Fruit fly (Drosophila melanogaster) whole organism, embryonic: ENCODE results near the gene CG4702.
A peak's percentile ranks its signal among the peaks of the same experiment; 100 is the strongest.

Experiments
- CG10147 ChIP-seq: fragments of 200-800 bp; sonication (Bioruptor generic); optimal IDR thresholded peaks from 2 replicates; lab custom pipeline; 2019; ENCODE audit warnings: missing biosample characterization, mild to moderate bottlenecking, missing genetic modification characterization, moderate library complexity
- CG10209 ChIP-seq: fragments of 200-800 bp; sonication (Bioruptor generic); optimal IDR thresholded peaks from 3 replicates; lab custom pipeline; 2017; ENCODE audit warnings: missing biosample characterization, mild to moderate bottlenecking, missing genetic modification characterization, missing genetic modification reagents
- CG10543 ChIP-seq: fragments of 200-800 bp; sonication (Bioruptor generic); optimal IDR thresholded peaks from 3 replicates; lab custom pipeline; 2017; ENCODE audit warnings: missing biosample characterization, mild to moderate bottlenecking, missing genetic modification characterization, moderate library complexity
- CG12219 ChIP-seq: fragments of 200-800 bp; sonication (Bioruptor generic); optimal IDR thresholded peaks from 3 replicates; lab custom pipeline; 2018; ENCODE audit warnings: missing biosample characterization, mild to moderate bottlenecking, missing genetic modification characterization
- CG15011 ChIP-seq: fragments of 200-800 bp; sonication (Bioruptor generic); optimal IDR thresholded peaks from 3 replicates; lab custom pipeline; 2018; ENCODE audit warnings: missing biosample characterization, mild to moderate bottlenecking, missing genetic modification characterization
- CG16863 ChIP-seq: fragments of 200-800 bp; sonication (Bioruptor generic); optimal IDR thresholded peaks from 3 replicates; lab custom pipeline; 2016; ENCODE audit warnings: missing biosample characterization, missing genetic modification characterization
- CG17361 ChIP-seq: fragments of 200-800 bp; sonication (Bioruptor generic); IDR thresholded peaks from 3 replicates; pipeline ENCODE4 v1.3.6; 2022; ENCODE audit warnings: missing biosample characterization, missing genetic modification characterization
- CG17612 ChIP-seq: fragments of 200-800 bp; sonication (Bioruptor generic); IDR thresholded peaks from 2 replicates; pipeline ENCODE4 v1.3.6; 2022; ENCODE audit warnings: missing biosample characterization, missing genetic modification characterization
- CG18262 ChIP-seq: fragments of 200-800 bp; optimal IDR thresholded peaks from 3 replicates; lab custom pipeline; 2019; ENCODE audit warnings: missing biosample characterization, mild to moderate bottlenecking, missing genetic modification characterization, moderate library complexity
- CG2120 ChIP-seq: fragments of 200-800 bp; sonication (Bioruptor generic); optimal IDR thresholded peaks from 3 replicates; lab custom pipeline; 2016; ENCODE audit warnings: missing biosample characterization, missing genetic modification characterization
- CG2678 ChIP-seq: fragments of 200-800 bp; sonication (Bioruptor generic); optimal IDR thresholded peaks from 3 replicates; lab custom pipeline; 2019; ENCODE audit warnings: missing biosample characterization, mild to moderate bottlenecking, missing genetic modification characterization, moderate library complexity
- CG30431 ChIP-seq: fragments of 200-800 bp; sonication (Bioruptor generic); optimal IDR thresholded peaks from 2 replicates; lab custom pipeline; 2017; ENCODE audit warnings: missing biosample characterization, missing genetic modification characterization
- CG31365 ChIP-seq: fragments of 200-800 bp; sonication (Bioruptor generic); optimal IDR thresholded peaks from 2 replicates; lab custom pipeline; 2018; ENCODE audit warnings: missing biosample characterization, mild to moderate bottlenecking, missing genetic modification characterization
- CG32532 ChIP-seq: fragments of 200-800 bp; sonication (Bioruptor generic); IDR thresholded peaks from 2 replicates; pipeline ENCODE4 v1.3.6; 2022; ENCODE audit warnings: missing biosample characterization, missing genetic modification characterization
- CG32772 ChIP-seq: fragments of 200-800 bp; sonication (Bioruptor generic); IDR thresholded peaks from 2 replicates; pipeline ENCODE4 v1.3.6; 2022; ENCODE audit warnings: missing biosample characterization, missing genetic modification characterization
- CG7372 ChIP-seq: fragments of 200-800 bp; sonication (Bioruptor generic); IDR thresholded peaks from 2 replicates; pipeline ENCODE4 v1.3.6; 2022; ENCODE audit warnings: missing biosample characterization, missing genetic modification characterization
- CG8944 ChIP-seq: fragments of 200-800 bp; sonication (Bioruptor generic); optimal IDR thresholded peaks from 3 replicates; lab custom pipeline; 2016; ENCODE audit warnings: missing biosample characterization, missing genetic modification characterization
- CG9817 ChIP-seq: fragments of 200-800 bp; sonication (Bioruptor generic); optimal IDR thresholded peaks from 2 replicates; lab custom pipeline; 2018; ENCODE audit warnings: missing biosample characterization, mild to moderate bottlenecking, missing genetic modification characterization, moderate library complexity
- CG9932 ChIP-seq: fragments of 200-800 bp; sonication (Bioruptor generic); IDR thresholded peaks from 2 replicates; pipeline ENCODE4 v1.3.6; 2022; ENCODE audit warnings: missing biosample characterization, missing genetic modification characterization
- Chrac-16 ChIP-seq: fragments of 200-800 bp; sonication (Bioruptor generic); optimal IDR thresholded peaks from 3 replicates; lab custom pipeline; 2016; ENCODE audit warnings: missing biosample characterization, missing genetic modification characterization
- E2f2 ChIP-seq: fragments of 200-800 bp; sonication (Bioruptor generic); IDR thresholded peaks from 2 replicates; pipeline ENCODE4 v1.3.6; 2022; ENCODE audit warnings: missing biosample characterization, missing genetic modification characterization
- Fer2 ChIP-seq: fragments of 200-800 bp; sonication (Bioruptor generic); optimal IDR thresholded peaks from 2 replicates; lab custom pipeline; 2018; ENCODE audit warnings: missing biosample characterization, mild to moderate bottlenecking, missing genetic modification characterization, moderate library complexity
- Gsc ChIP-seq: fragments of 200-800 bp; sonication (Bioruptor generic); IDR thresholded peaks from 2 replicates; pipeline ENCODE4 v1.3.6; 2022; ENCODE audit warnings: missing biosample characterization, missing genetic modification characterization
- H15 ChIP-seq: fragments of 200-800 bp; sonication (Bioruptor generic); IDR thresholded peaks from 3 replicates; pipeline ENCODE4 v1.3.6; 2022; ENCODE audit warnings: missing biosample characterization, missing genetic modification characterization
- Hmx ChIP-seq: fragments of 200-800 bp; sonication (Bioruptor generic); optimal IDR thresholded peaks from 2 replicates; lab custom pipeline; 2016; ENCODE audit warnings: missing biosample characterization, missing genetic modification characterization
- Hr51 ChIP-seq, 2 experiments: fragments of 200-800 bp; sonication (Bioruptor generic); optimal IDR thresholded peaks; 2 replicates in 1 of 2; 3 replicates in 1 of 2; lab custom pipeline; 2016 to 2018; ENCODE audit warnings: missing biosample characterization in 2 of 2, missing genetic modification characterization in 2 of 2, mild to moderate bottlenecking in 1 of 2, moderate library complexity in 1 of 2
- Lpt ChIP-seq: fragments of >200 bp; optimal IDR thresholded peaks from 2 replicates; lab custom pipeline; 2018; ENCODE audit warnings: missing biosample characterization, missing genetic modification characterization
- MTF-1 ChIP-seq: fragments of 200-800 bp; sonication (Bioruptor generic); optimal IDR thresholded peaks from 2 replicates; lab custom pipeline; 2018; ENCODE audit warnings: missing biosample characterization, mild to moderate bottlenecking, missing genetic modification characterization, borderline replicate concordance
- Med ChIP-seq: fragments of 200-800 bp; sonication (Bioruptor generic); peaks from one replicate; lab custom pipeline; 2016; ENCODE audit warnings: missing biosample characterization, missing genetic modification characterization, mild to moderate bottlenecking, inconsistent platforms, moderate library complexity
- NK7.1 ChIP-seq: fragments of 200-800 bp; sonication (Bioruptor generic); optimal IDR thresholded peaks from 3 replicates; lab custom pipeline; 2016; ENCODE audit warnings: missing biosample characterization, missing genetic modification characterization
- Ptx1 ChIP-seq: fragments of 200-800 bp; sonication (Bioruptor generic); IDR thresholded peaks from 2 replicates; pipeline ENCODE4 v1.3.6; 2022; ENCODE audit warnings: missing biosample characterization, missing genetic modification characterization
- YL-1 ChIP-seq: fragments of 200-800 bp; sonication (Bioruptor generic); optimal IDR thresholded peaks from 3 replicates; lab custom pipeline; 2017; ENCODE audit warnings: missing biosample characterization, mild to moderate bottlenecking, missing genetic modification characterization
- abd-A ChIP-seq: fragments of 200-800 bp; sonication (Bioruptor generic); optimal IDR thresholded peaks from 3 replicates; lab custom pipeline; 2019; ENCODE audit warnings: missing biosample characterization, mild to moderate bottlenecking, missing genetic modification characterization, moderate library complexity
- ac ChIP-seq: fragments of 200-800 bp; sonication (Bioruptor generic); optimal IDR thresholded peaks from 3 replicates; lab custom pipeline; 2017; ENCODE audit warnings: missing biosample characterization, mild to moderate bottlenecking, missing genetic modification characterization
- disco-r ChIP-seq: fragments of 200-800 bp; sonication (Bioruptor generic); optimal IDR thresholded peaks from 2 replicates; lab custom pipeline; 2016; ENCODE audit warnings: missing biosample characterization, missing genetic modification characterization
- fd3F ChIP-seq: fragments of 200-800 bp; sonication (Bioruptor generic); optimal IDR thresholded peaks from 2 replicates; lab custom pipeline; 2018; ENCODE audit warnings: missing biosample characterization, mild to moderate bottlenecking, missing genetic modification characterization, moderate library complexity
- gcm2 ChIP-seq: fragments of 200-800 bp; sonication (Bioruptor generic); optimal IDR thresholded peaks from 2 replicates; lab custom pipeline; 2016; ENCODE audit warnings: missing biosample characterization, missing genetic modification characterization
- grn ChIP-seq: fragments of 200-800 bp; sonication (Bioruptor generic); optimal IDR thresholded peaks from 3 replicates; lab custom pipeline; 2017; ENCODE audit warnings: missing biosample characterization, missing genetic modification characterization
- gro ChIP-seq: fragments of 200-800 bp; sonication (Bioruptor generic); optimal IDR thresholded peaks from 2 replicates; lab custom pipeline; 2016; ENCODE audit warnings: missing biosample characterization, missing genetic modification characterization
- hth ChIP-seq: fragments of >200 bp; optimal IDR thresholded peaks from 2 replicates; lab custom pipeline; 2017; ENCODE audit warnings: inconsistent platforms
- ind ChIP-seq: fragments of 200-800 bp; sonication (Bioruptor generic); optimal IDR thresholded peaks from 3 replicates; lab custom pipeline; 2016; ENCODE audit warnings: missing biosample characterization, missing genetic modification characterization
- lola ChIP-seq, 3 experiments: fragments of >200 bp in 2 of 3; fragments of 200-800 bp in 1 of 3; sonication (Bioruptor generic) in 1 of 3; optimal IDR thresholded peaks; 2 replicates each; lab custom pipeline; 2017 to 2019; ENCODE audit warnings: missing biosample characterization in 3 of 3, missing genetic modification characterization in 3 of 3, mild to moderate bottlenecking in 1 of 3, moderate library complexity in 1 of 3
- maf-S ChIP-seq: fragments of 200-800 bp; sonication (Bioruptor generic); optimal IDR thresholded peaks from 2 replicates; lab custom pipeline; 2016; ENCODE audit warnings: missing biosample characterization, missing genetic modification characterization
- nerfin-1 ChIP-seq: fragments of 200-800 bp; sonication (Bioruptor generic); optimal IDR thresholded peaks from 3 replicates; lab custom pipeline; 2019; ENCODE audit warnings: missing biosample characterization, mild to moderate bottlenecking, missing genetic modification characterization, moderate library complexity
- odd ChIP-seq: fragments of 200-800 bp; sonication (Bioruptor generic); optimal IDR thresholded peaks from 2 replicates; lab custom pipeline; 2017; ENCODE audit warnings: missing biosample characterization, mild to moderate bottlenecking, missing genetic modification characterization
- otp ChIP-seq: fragments of 200-800 bp; sonication (Bioruptor generic); IDR thresholded peaks from 3 replicates; pipeline ENCODE4, ENCODE4 v1.3.6; 2022; ENCODE audit warnings: missing biosample characterization, missing genetic modification characterization
- pzg ChIP-seq: fragments of 200-800 bp; sonication (Bioruptor generic); optimal IDR thresholded peaks from 3 replicates; lab custom pipeline; 2018; ENCODE audit warnings: missing biosample characterization, mild to moderate bottlenecking, missing genetic modification characterization, moderate library complexity
- ranshi ChIP-seq: fragments of 200-800 bp; sonication (Bioruptor generic); IDR thresholded peaks from 2 replicates; pipeline ENCODE4 v1.3.6; 2022; ENCODE audit warnings: missing biosample characterization, missing genetic modification characterization
- sens ChIP-seq: fragments of 200-800 bp; sonication (Bioruptor generic); peaks from one replicate; lab custom pipeline; 2016; ENCODE audit warnings: missing biosample characterization, missing genetic modification characterization
- slbo ChIP-seq: fragments of 200-800 bp; sonication (Bioruptor generic); IDR thresholded peaks from 2 replicates; pipeline ENCODE4 v1.3.6; 2022; ENCODE audit warnings: missing biosample characterization, missing genetic modification characterization
- unc-4 ChIP-seq: fragments of 200-800 bp; sonication (Bioruptor generic); IDR thresholded peaks from 2 replicates; pipeline ENCODE4 v1.3.6; 2022; ENCODE audit warnings: missing biosample characterization, missing genetic modification characterization; ENCODE audit not compliant: partially characterized antibody
- zen ChIP-seq: fragments of 200-800 bp; sonication (Bioruptor generic); optimal IDR thresholded peaks from 3 replicates; lab custom pipeline; 2018; ENCODE audit warnings: missing biosample characterization, mild to moderate bottlenecking, missing genetic modification characterization, moderate library complexity

CG4702 gene

DNA sequence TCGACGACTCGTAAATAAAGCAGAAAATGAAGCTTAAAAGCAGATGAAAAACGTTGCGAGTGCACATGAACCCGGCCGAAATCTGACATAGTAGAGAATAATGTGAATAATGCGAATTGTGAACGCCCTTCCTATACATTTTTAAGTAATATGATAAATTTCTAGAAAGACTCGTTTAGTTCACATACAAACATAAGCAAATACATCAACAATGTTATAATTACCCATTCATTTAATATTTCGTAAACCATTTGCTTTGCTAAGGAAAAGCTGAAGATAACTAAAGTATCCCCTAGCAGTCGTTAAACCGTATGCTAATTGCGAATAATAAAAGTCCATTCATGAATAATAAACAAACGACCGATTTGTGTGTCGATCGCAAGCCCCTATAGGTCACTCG lies 44.5 kb downstream of the CG4702 start (continued):
- TF ChIP-seq CG2678 (peak; percentile 56), Fer2 (tag; lab: Kevin White, UChicago) (no peak), CG16863 (GFP tag; lab: Kevin White, UChicago) (no peak), CG9932 (GFP tag; lab: Robert Waterston, UW) (peak; percentile 42; the same call in 1 of the 2 replicates), ind (GFP tag; lab: Kevin White, UChicago) (no peak), ranshi (GFP tag; lab: Robert Waterston, UW) (no peak), gcm2 (GFP tag; lab: Kevin White, UChicago) (no peak), CG7372 (GFP tag; lab: Robert Waterston, UW) (no peak), CG10209 (GFP tag; lab: Kevin White, UChicago) (no peak), Hr51 (GFP tag; optimal IDR thresholded peaks at IDR 0.05; lab: Kevin White, UChicago) (peak in 1 of 2 experiments; percentile 51), CG12219 (GFP tag; lab: Kevin White, UChicago) (no peak), CG2120 (GFP tag; lab: Kevin White, UChicago) (peak; percentile 66), Med (GFP tag; lab: Kevin White, UChicago) (peak; percentile 84), CG10543 (GFP tag; lab: Kevin White, UChicago) (no peak), CG9817 (tag; lab: Kevin White, UChicago) (peak; percentile 10), slbo (GFP tag; lab: Robert Waterston, UW) (peak; percentile 41; the same call in 1 of the 2 replicates), CG18262 (tag; lab: Kevin White, UChicago) (no peak), NK7.1 (GFP tag; lab: Kevin White, UChicago) (no peak), CG17361 (no peak), unc-4 (GFP tag; lab: Robert Waterston, UW) (no peak), nerfin-1 (tag; lab: Kevin White, UChicago) (no peak), fd3F (GFP tag; lab: Kevin White, UChicago) (peak; percentile 43), Lpt (GFP tag; lab: Kevin White, UChicago) (no peak), lola (GFP tag; optimal IDR thresholded peaks at IDR 0.05; lab: Kevin White, UChicago) (no peak), abd-A (tag; lab: Kevin White, UChicago) (no peak), CG31365 (tag; lab: Kevin White, UChicago) (no peak), sens (GFP tag; lab: Kevin White, UChicago) (peak; percentile 42), ac (GFP tag; lab: Kevin White, UChicago) (no peak), Chrac-16 (GFP tag; lab: Kevin White, UChicago) (no peak), E2f2 (no peak), grn (GFP tag; lab: Kevin White, UChicago) (no peak), maf-S (GFP tag; lab: Kevin White, UChicago) (no peak), CG17612 (GFP tag; lab: Robert Waterston, UW) (no peak), disco-r (no peak), H15 (GFP tag; lab: Robert Waterston, UW) (no peak), CG10147 (GFP tag; lab: Kevin White, UChicago) (peak; percentile 15), odd (GFP tag; lab: Kevin White, UChicago) (no peak), Ptx1 (GFP tag; lab: Robert Waterston, UW) (peak; percentile 40), pzg (GFP tag; lab: Kevin White, UChicago) (no peak), CG15011 (GFP tag; lab: Kevin White, UChicago) (no peak), MTF-1 (no peak), hth (no peak), YL-1 (no peak), Hmx (GFP tag; lab: Kevin White, UChicago) (no peak), Gsc (no peak), otp (GFP tag; lab: Robert Waterston, UW) (no peak), CG32532 (GFP tag; lab: Robert Waterston, UW) (no peak), gro (peak; percentile 15), CG32772 (GFP tag; lab: Robert Waterston, UW) (no peak), CG8944 (no peak), CG30431 (no peak), zen (tag; lab: Kevin White, UChicago) (no peak)
